Worm (Caenorhabditis elegans): ENCODE results near the gene npr-24.

npr-24 gene

ce11 chrX:17504447-17504846 lies 17.8 kb upstream of the npr-24 start:
- TF ChIP-seq nhr-84 (tag; optimal IDR thresholded peaks at IDR 0.05) = no peak
- TF ChIP-seq hlh-17 (GFP tag; optimal IDR thresholded peaks at IDR 0.05; ENCODE audit: borderline replicate concordance) = no peak
- no peak for TF ChIP-seq C16A3.4 (tag; optimal IDR thresholded peaks at IDR 0.05)
- peak; percentile 32 for TF ChIP-seq dsc-1 (tag; optimal IDR thresholded peaks at IDR 0.05)
- no peak for TF ChIP-seq xbp-1 (tag; optimal IDR thresholded peaks at IDR 0.05)
- peak; percentile 13 for TF ChIP-seq snu-23 (GFP tag; optimal IDR thresholded peaks at IDR 0.05)
- no peak for TF ChIP-seq mef-2 (tag; optimal IDR thresholded peaks at IDR 0.05)
- peak; percentile 87 for TF ChIP-seq nhr-20 (tag; optimal IDR thresholded peaks at IDR 0.05)
- TF ChIP-seq fkh-8 (tag; optimal IDR thresholded peaks at IDR 0.05) = peak; percentile 17
- TF ChIP-seq lin-14 (GFP tag; optimal IDR thresholded peaks at IDR 0.05) = peak; percentile 60
- no peak for TF ChIP-seq ceh-90 (tag; optimal IDR thresholded peaks at IDR 0.05)
- TF ChIP-seq nhr-71 (tag; optimal IDR thresholded peaks at IDR 0.05) = peak; percentile 41
- TF ChIP-seq hlh-4 (tag; optimal IDR thresholded peaks at IDR 0.05) = no peak
- no peak for TF ChIP-seq sox-4 (tag; optimal IDR thresholded peaks at IDR 0.05)
- TF ChIP-seq vab-15 (tag; optimal IDR thresholded peaks at IDR 0.05) = peak; percentile 3
- TF ChIP-seq nhr-47 (tag; optimal IDR thresholded peaks at IDR 0.05) = peak; percentile 3
- peak in 1 of 3 experiments; percentile 1 for TF ChIP-seq ceh-82 (tag; optimal IDR thresholded peaks at IDR 0.05)
- no peak for TF ChIP-seq fkh-4 (tag; optimal IDR thresholded peaks at IDR 0.05; ENCODE audit: borderline replicate concordance)
- peak in 1 of 2 experiments; percentile 29 for TF ChIP-seq lsy-2 (tag; optimal IDR thresholded peaks at IDR 0.05)

DNA sequence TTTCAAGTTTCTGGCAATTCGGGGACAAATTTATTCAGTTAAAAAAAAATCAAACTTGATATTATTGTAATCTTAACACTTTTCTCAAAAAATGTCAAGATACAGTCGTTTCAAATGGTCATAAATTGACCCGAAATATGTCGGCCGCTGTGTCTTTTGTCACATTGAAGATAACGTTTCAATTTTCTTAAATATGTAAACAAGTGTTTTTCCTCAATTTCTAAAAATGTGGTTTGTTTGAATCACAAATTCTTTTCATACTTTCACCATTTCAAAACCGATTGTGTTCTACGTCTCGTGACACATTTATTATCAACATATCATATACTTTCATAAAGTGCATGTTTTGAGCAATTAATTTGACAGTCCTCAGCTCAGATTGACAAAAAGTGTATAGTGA lies 15.6 kb upstream of the npr-24 start:
- TF ChIP-seq aha-1 (tag; optimal IDR thresholded peaks at IDR 0.05) = no peak
- TF ChIP-seq nhr-12 (tag; optimal IDR thresholded peaks at IDR 0.05) = no peak
- TF ChIP-seq fos-1 (tag; optimal IDR thresholded peaks at IDR 0.05) = no peak
- no peak for TF ChIP-seq C04F5.9 (tag; optimal IDR thresholded peaks at IDR 0.05)
- TF ChIP-seq nhr-77 (tag; optimal IDR thresholded peaks at IDR 0.05) = no peak
- no peak for TF ChIP-seq ets-5 (GFP tag; IDR thresholded peaks at IDR 0.05)
- no peak for TF ChIP-seq lir-3 (tag; optimal IDR thresholded peaks at IDR 0.05; ENCODE audit: poor library complexity)

DNA sequence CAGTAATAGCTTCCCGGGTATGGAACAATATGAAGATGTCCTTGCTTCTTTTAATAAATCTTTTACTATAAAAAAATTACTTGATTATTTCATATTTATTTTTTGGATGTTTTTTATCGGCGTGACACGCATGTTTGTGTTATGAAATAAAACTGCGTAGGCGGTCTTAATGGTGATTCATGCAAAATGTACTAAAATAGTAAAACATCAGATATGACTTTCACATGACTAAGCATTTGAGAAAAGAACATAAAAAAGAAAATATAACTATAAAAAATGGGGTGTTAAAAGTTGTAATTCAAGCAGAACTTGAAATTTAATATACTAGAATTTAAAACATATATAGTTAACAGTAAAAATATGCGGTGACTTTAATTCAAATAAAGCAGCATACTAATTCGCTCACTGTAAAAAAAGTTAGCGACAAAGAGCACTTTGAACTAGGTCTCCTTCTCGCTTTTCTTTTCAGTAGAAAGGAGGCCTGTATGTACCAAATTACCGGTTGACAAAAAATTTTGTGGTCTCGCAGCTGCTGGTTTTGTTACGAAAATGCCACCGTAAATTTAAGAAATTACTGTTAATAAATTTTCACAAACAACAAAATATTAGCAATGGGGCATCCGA lies 4.6 kb downstream of the npr-24 start:
- TF ChIP-seq nhr-90 (tag; optimal IDR thresholded peaks at IDR 0.05; ENCODE audit: poor library complexity) (no peak), C34B4.2 (tag; optimal IDR thresholded peaks at IDR 0.05) (no peak), elt-2 (tag; optimal IDR thresholded peaks at IDR 0.05) (no peak), grh-1 (GFP tag; IDR thresholded peaks at IDR 0.05) (no peak), alr-1 (tag; optimal IDR thresholded peaks at IDR 0.05; ENCODE audit: borderline replicate concordance) (no peak), efl-1 (optimal IDR thresholded peaks at IDR 0.05) (no peak), efl-1 (GFP tag; optimal IDR thresholded peaks at IDR 0.05 in 1 of 2) (no peak), nhr-47 (tag; optimal IDR thresholded peaks at IDR 0.05) (peak; percentile 5), pax-3 (tag; optimal IDR thresholded peaks at IDR 0.05) (no peak), lin-39 (tag; optimal IDR thresholded peaks at IDR 0.05) (no peak), unc-30 (tag; optimal IDR thresholded peaks at IDR 0.05) (no peak), F16B12.6 (tag; optimal IDR thresholded peaks at IDR 0.05) (no peak), ceh-90 (tag; optimal IDR thresholded peaks at IDR 0.05) (no peak), ama-1 (optimal IDR thresholded peaks at IDR 0.05) (no peak), hpl-2 (GFP tag; optimal IDR thresholded peaks at IDR 0.05) (no peak), swsn-7 (tag; optimal IDR thresholded peaks at IDR 0.05) (no peak), egl-27 (tag; optimal IDR thresholded peaks at IDR 0.05) (no peak), rnt-1 (tag; optimal IDR thresholded peaks at IDR 0.05) (no peak), C04F5.9 (tag; optimal IDR thresholded peaks at IDR 0.05) (no peak), lin-14 (GFP tag; optimal IDR thresholded peaks at IDR 0.05) (no peak), lin-13 (GFP tag; optimal IDR thresholded peaks at IDR 0.05) (no peak), nhr-77 (tag; optimal IDR thresholded peaks at IDR 0.05) (no peak), hlh-17 (GFP tag; optimal IDR thresholded peaks at IDR 0.05; ENCODE audit: borderline replicate concordance) (no peak), lsy-2 (tag; optimal IDR thresholded peaks at IDR 0.05) (peak in 1 of 2 experiments; percentile 10), ceh-63 (GFP tag; optimal IDR thresholded peaks at IDR 0.05) (no peak), nhr-12 (tag; optimal IDR thresholded peaks at IDR 0.05) (no peak), unc-130 (tag; optimal IDR thresholded peaks at IDR 0.05) (no peak), C16A3.4 (tag; optimal IDR thresholded peaks at IDR 0.05) (no peak), nhr-85 (tag) (no peak), snpc-4 (tag; optimal IDR thresholded peaks at IDR 0.05) (no peak), hlh-4 (tag; optimal IDR thresholded peaks at IDR 0.05) (no peak), ceh-88 (GFP tag; IDR thresholded peaks at IDR 0.05) (no peak), lin-35 (GFP tag; optimal IDR thresholded peaks at IDR 0.05) (no peak)

Data from whole organism, L1 larva.